Fruit fly (Drosophila melanogaster) Kc167 (cell line): ENCODE results near the gene SdhBL.

Experiments
- Sin3A ChIP-seq: fragments of >200 bp; optimal IDR thresholded peaks from 2 replicates; lab custom pipeline; 2018; ENCODE audit warnings: missing external identifiers
- psq ChIP-seq: fragments of >200 bp; optimal IDR thresholded peaks from 2 replicates; lab custom pipeline; 2017; ENCODE audit warnings: missing external identifiers

- TF ChIP-seq Sin3A (no peak), psq (lab: Kevin White, UChicago) (no peak)
These were observed 45.2 kb downstream of the SdhBL start for dm6 chrX:18939429-18939828.
